Worm (Caenorhabditis elegans): Measurements from ENCODE around the gene B0432.1.

ce11 chrII:285627-286550 is 11.3 kb upstream of the B0432.1 start, which contains the start of gene B0432.10:
- no peak for TF ChIP-seq unc-62 (GFP tag; optimal IDR thresholded peaks at IDR 0.05)
- no peak for TF ChIP-seq nhr-28 (tag; optimal IDR thresholded peaks at IDR 0.05)
- TF ChIP-seq unc-130 (tag; optimal IDR thresholded peaks at IDR 0.05) = peak; percentile 95
- TF ChIP-seq swsn-7 (tag; optimal IDR thresholded peaks at IDR 0.05) = peak; percentile 89
- peak; percentile 76 to 97 for TF ChIP-seq efl-1 (optimal IDR thresholded peaks at IDR 0.05)
- peak; percentile 97 to 100 for TF ChIP-seq efl-1 (GFP tag; optimal IDR thresholded peaks at IDR 0.05 in 1 of 2)
- peak; percentile 82 for TF ChIP-seq lin-15B (tag; optimal IDR thresholded peaks at IDR 0.05)
- no peak for TF ChIP-seq ama-1 (optimal IDR thresholded peaks at IDR 0.05)
- TF ChIP-seq aly-2 (tag; optimal IDR thresholded peaks at IDR 0.05) = peak; percentile 23
- TF ChIP-seq rnt-1 (tag; optimal IDR thresholded peaks at IDR 0.05) = peak; percentile 89
- no peak for TF ChIP-seq nhr-76 (tag; optimal IDR thresholded peaks at IDR 0.05)

All from whole organism, L1 larva.